Worm (Caenorhabditis elegans) whole organism, L2 larva: Measurements from ENCODE around the gene C53B4.2.
A peak's percentile ranks its signal among the peaks of the same experiment; 100 is the strongest.

Experiments used
- C34F6.9 ChIP-seq: fragments of 150-350 bp; optimal IDR thresholded peaks from 2 replicates; lab custom pipeline; 2014; ENCODE audit warnings: missing biosample characterization, missing genetic modification characterization
- F13H6.1 ChIP-seq: sonication (generic microtip); optimal IDR thresholded peaks from 2 replicates; lab custom pipeline; 2016; ENCODE audit warnings: missing genetic modification characterization, missing compliant biosample characterization
- R02D3.7 ChIP-seq: fragments of 150-350 bp; optimal IDR thresholded peaks from 2 replicates; lab custom pipeline; 2014; ENCODE audit warnings: missing biosample characterization, missing genetic modification characterization
- Y55F3AM.14 ChIP-seq: fragments of 200-800 bp; sonication (Bioruptor generic); optimal IDR thresholded peaks from 2 replicates; lab custom pipeline; 2018; ENCODE audit warnings: mild to moderate bottlenecking, missing genetic modification characterization, missing compliant biosample characterization
- ZK546.5 ChIP-seq: sonication (generic microtip); optimal IDR thresholded peaks from 2 replicates; lab custom pipeline; 2017; ENCODE audit warnings: missing biosample characterization, missing genetic modification characterization
- alr-1 ChIP-seq: fragments of 150-350 bp; optimal IDR thresholded peaks from 2 replicates; lab custom pipeline; 2014; ENCODE audit warnings: missing biosample characterization, missing genetic modification characterization
- aly-2 ChIP-seq: fragments of 150-350 bp; optimal IDR thresholded peaks from 2 replicates; lab custom pipeline; 2014; ENCODE audit warnings: missing biosample characterization, missing genetic modification characterization
- ceh-82 ChIP-seq: fragments of 150-350 bp; optimal IDR thresholded peaks from 2 replicates; lab custom pipeline; 2014; ENCODE audit warnings: missing biosample characterization, missing genetic modification characterization
- crh-2 ChIP-seq: sonication (generic microtip); optimal IDR thresholded peaks from 2 replicates; lab custom pipeline; 2017; ENCODE audit warnings: missing biosample characterization, missing genetic modification characterization
- dmd-4 ChIP-seq: sonication (generic microtip); optimal IDR thresholded peaks from 2 replicates; lab custom pipeline; 2017; ENCODE audit warnings: missing biosample characterization, missing genetic modification characterization
- elt-1 ChIP-seq: fragments of 150-350 bp; optimal IDR thresholded peaks from 2 replicates; lab custom pipeline; 2014; ENCODE audit warnings: missing biosample characterization, missing genetic modification characterization
- fos-1 ChIP-seq: fragments of 150-350 bp; optimal IDR thresholded peaks from 2 replicates; lab custom pipeline; 2014; ENCODE audit warnings: missing biosample characterization, missing genetic modification characterization
- gmeb-1 ChIP-seq: fragments of 150-350 bp; optimal IDR thresholded peaks from 2 replicates; lab custom pipeline; 2014; ENCODE audit warnings: missing biosample characterization, missing genetic modification characterization
- lin-13 ChIP-seq: fragments of 150-350 bp; optimal IDR thresholded peaks from 2 replicates; lab custom pipeline; 2014; ENCODE audit warnings: missing biosample characterization, missing genetic modification reagents, missing genetic modification characterization
- lin-39 ChIP-seq: fragments of 150-350 bp; optimal IDR thresholded peaks from 2 replicates; lab custom pipeline; 2014; ENCODE audit warnings: missing biosample characterization, missing genetic modification reagents, missing genetic modification characterization
- lsy-2 ChIP-seq, 2 experiments: fragments of 150-350 bp in 1 of 2; sonication (generic microtip) in 1 of 2; optimal IDR thresholded peaks; 2 replicates each; lab custom pipeline; 2014 to 2017; ENCODE audit warnings: missing biosample characterization in 2 of 2, missing genetic modification characterization in 2 of 2
- mab-5 ChIP-seq: fragments of 150-350 bp; optimal IDR thresholded peaks from 2 replicates; lab custom pipeline; 2014; ENCODE audit warnings: missing biosample characterization, missing genetic modification characterization
- mbf-1 ChIP-seq: sonication (generic microtip); optimal IDR thresholded peaks from 2 replicates; lab custom pipeline; 2017; ENCODE audit warnings: missing biosample characterization, missing genetic modification characterization
- mdl-1 ChIP-seq, 2 experiments: fragments of 150-350 bp in 1 of 2; sonication (generic microtip) in 1 of 2; optimal IDR thresholded peaks; 2 replicates each; lab custom pipeline; 2017; ENCODE audit warnings: missing biosample characterization in 2 of 2, missing genetic modification characterization in 2 of 2
- nhr-11 ChIP-seq: fragments of 150-350 bp; optimal IDR thresholded peaks from 2 replicates; lab custom pipeline; 2014; ENCODE audit warnings: missing biosample characterization, missing genetic modification characterization
- nhr-12 ChIP-seq: fragments of 150-350 bp; optimal IDR thresholded peaks from 2 replicates; lab custom pipeline; 2014; ENCODE audit warnings: missing biosample characterization, missing genetic modification characterization
- nhr-129 ChIP-seq: fragments of 150-350 bp; optimal IDR thresholded peaks from 2 replicates; lab custom pipeline; 2014; ENCODE audit warnings: missing biosample characterization, missing genetic modification characterization
- nhr-21 ChIP-seq: fragments of 150-350 bp; optimal IDR thresholded peaks from 2 replicates; lab custom pipeline; 2014; ENCODE audit warnings: missing biosample characterization, missing genetic modification characterization
- nhr-23 ChIP-seq: fragments of 150-350 bp; optimal IDR thresholded peaks from 2 replicates; lab custom pipeline; 2014; ENCODE audit warnings: missing biosample characterization, missing genetic modification reagents, missing genetic modification characterization
- nhr-237 ChIP-seq: fragments of 150-350 bp; optimal IDR thresholded peaks from 2 replicates; lab custom pipeline; 2014; ENCODE audit warnings: missing biosample characterization, missing genetic modification characterization
- nhr-6 ChIP-seq: fragments of 150-350 bp; optimal IDR thresholded peaks from 2 replicates; lab custom pipeline; 2014; ENCODE audit warnings: missing biosample characterization, missing genetic modification characterization
- nhr-77 ChIP-seq: fragments of 150-350 bp; optimal IDR thresholded peaks from 2 replicates; lab custom pipeline; 2014; ENCODE audit warnings: missing biosample characterization, missing genetic modification characterization
- peb-1 ChIP-seq: fragments of 150-350 bp; optimal IDR thresholded peaks from 2 replicates; lab custom pipeline; 2014; ENCODE audit warnings: missing biosample characterization, missing genetic modification characterization
- sem-4 ChIP-seq: fragments of 150-350 bp; optimal IDR thresholded peaks from 2 replicates; lab custom pipeline; 2014; ENCODE audit warnings: missing biosample characterization, missing genetic modification reagents, missing genetic modification characterization
- skn-1 ChIP-seq: sonication (generic microtip); optimal IDR thresholded peaks from 2 replicates; lab custom pipeline; 2017; ENCODE audit warnings: missing biosample characterization, missing genetic modification characterization
- sma-3 ChIP-seq: sonication (generic microtip); optimal IDR thresholded peaks from 2 replicates; lab custom pipeline; 2016; ENCODE audit warnings: missing genetic modification reagents, missing genetic modification characterization, missing compliant biosample characterization
- sma-9 ChIP-seq, 2 experiments: fragments of 150-350 bp in 1 of 2; sonication (generic microtip) in 1 of 2; optimal IDR thresholded peaks; 2 replicates each; lab custom pipeline; 2014 to 2016; ENCODE audit warnings: missing genetic modification characterization in 2 of 2, mild to moderate bottlenecking in 1 of 2, missing biosample characterization in 1 of 2, missing compliant biosample characterization in 1 of 2, missing genetic modification reagents in 1 of 2, moderate library complexity in 1 of 2
- snpc-4 ChIP-seq: fragments of 150-350 bp; optimal IDR thresholded peaks from 2 replicates; lab custom pipeline; 2014; ENCODE audit warnings: missing biosample characterization, missing genetic modification characterization
- unc-39 ChIP-seq: fragments of 150-350 bp; optimal IDR thresholded peaks from 2 replicates; lab custom pipeline; 2014; ENCODE audit warnings: missing biosample characterization, missing genetic modification characterization
- unc-55 ChIP-seq: fragments of 150-350 bp; sonication (generic microtip); optimal IDR thresholded peaks from 3 replicates; lab custom pipeline; 2014; ENCODE audit warnings: missing biosample characterization, missing genetic modification reagents, missing genetic modification characterization
- unc-62 ChIP-seq: fragments of 150-350 bp; optimal IDR thresholded peaks from 2 replicates; lab custom pipeline; 2014; ENCODE audit warnings: missing biosample characterization, missing genetic modification reagents, missing genetic modification characterization
- ztf-1 ChIP-seq: fragments of 200-800 bp; sonication (Bioruptor generic); conservative IDR thresholded peaks from 2 replicates; pipeline ENCODE4 v1.3.6; 2022; ENCODE audit warnings: missing genetic modification characterization, missing compliant biosample characterization
- ztf-11 ChIP-seq: sonication (generic microtip); optimal IDR thresholded peaks from 2 replicates; lab custom pipeline; 2017; ENCODE audit warnings: missing biosample characterization, missing genetic modification characterization
- ztf-4 ChIP-seq: fragments of 150-350 bp; optimal IDR thresholded peaks from 2 replicates; lab custom pipeline; 2014; ENCODE audit warnings: missing biosample characterization, missing genetic modification characterization

The C53B4.2 gene

DNA sequence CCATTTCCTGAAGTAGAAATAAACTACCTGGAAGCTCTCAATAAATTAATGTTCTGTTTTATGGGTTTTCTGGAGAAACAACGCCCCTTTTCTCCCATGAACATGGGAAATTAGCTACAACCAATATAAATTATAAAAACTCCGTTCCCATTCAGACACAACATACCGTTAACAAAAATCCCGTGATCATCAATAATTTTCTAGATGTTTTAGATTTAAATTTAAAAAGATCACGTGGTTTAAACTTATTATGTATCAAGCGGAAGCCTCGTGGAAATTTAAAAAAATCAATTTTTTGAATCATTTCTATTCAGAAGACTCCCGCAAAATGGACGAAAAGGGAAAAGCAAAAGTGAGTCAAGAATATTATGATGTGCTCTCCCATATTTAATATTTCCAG, at the start of gene C53B4.2:
Gene C53B4.2 (plus strand): TSS at position 301 of the 400 bp plus-strand sequence.
- TF ChIP-seq nhr-12 (tag; lab: Kevin White, UChicago) (no peak), gmeb-1 (tag; lab: Kevin White, UChicago) (no peak), ztf-11 (no peak), nhr-6 (no peak), ztf-4 (tag; lab: Kevin White, UChicago) (no peak), dmd-4 (tag; lab: Kevin White, UChicago) (no peak), nhr-21 (tag; lab: Kevin White, UChicago) (no peak), Y55F3AM.14 (no peak), F13H6.1 (tag; lab: Kevin White, UChicago) (no peak), R02D3.7 (no peak), nhr-77 (tag; lab: Kevin White, UChicago) (no peak)

DNA sequence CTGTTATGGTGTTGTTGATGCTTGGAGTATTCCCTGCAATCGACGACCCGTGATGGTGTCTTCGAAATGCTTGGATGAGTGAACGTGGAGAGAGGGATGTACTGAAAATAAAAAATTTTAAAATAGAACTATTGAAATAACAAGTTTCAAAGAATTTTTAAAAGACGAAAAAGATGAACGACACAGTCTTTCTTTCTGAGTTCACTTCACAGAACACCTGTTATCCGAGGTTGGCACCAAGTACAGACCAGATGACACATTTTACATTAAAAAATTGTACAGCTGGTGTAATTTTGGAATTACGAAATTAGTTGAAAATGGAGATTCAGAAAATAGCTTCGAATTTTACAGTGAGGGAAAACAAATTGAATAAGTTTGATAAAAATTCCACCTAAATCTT, 47.2 kb upstream of the C53B4.2 start, which contains the start of gene rap-1:
Gene rap-1 (minus strand): TSS at position 101 of the 400 bp plus-strand sequence.
- TF ChIP-seq aly-2 (no peak), unc-62 (GFP tag; lab: Kevin White, UChicago) (no peak), mbf-1 (tag; lab: Kevin White, UChicago) (no peak), alr-1 (tag; lab: Kevin White, UChicago) (no peak), crh-2 (tag; lab: Kevin White, UChicago) (no peak), dmd-4 (tag; lab: Kevin White, UChicago) (no peak), ZK546.5 (tag; lab: Kevin White, UChicago) (no peak), ztf-11 (no peak), lin-39 (tag; lab: Kevin White, UChicago) (no peak)
- TF ChIP-seq, all 48 proteins: peak for 0

DNA sequence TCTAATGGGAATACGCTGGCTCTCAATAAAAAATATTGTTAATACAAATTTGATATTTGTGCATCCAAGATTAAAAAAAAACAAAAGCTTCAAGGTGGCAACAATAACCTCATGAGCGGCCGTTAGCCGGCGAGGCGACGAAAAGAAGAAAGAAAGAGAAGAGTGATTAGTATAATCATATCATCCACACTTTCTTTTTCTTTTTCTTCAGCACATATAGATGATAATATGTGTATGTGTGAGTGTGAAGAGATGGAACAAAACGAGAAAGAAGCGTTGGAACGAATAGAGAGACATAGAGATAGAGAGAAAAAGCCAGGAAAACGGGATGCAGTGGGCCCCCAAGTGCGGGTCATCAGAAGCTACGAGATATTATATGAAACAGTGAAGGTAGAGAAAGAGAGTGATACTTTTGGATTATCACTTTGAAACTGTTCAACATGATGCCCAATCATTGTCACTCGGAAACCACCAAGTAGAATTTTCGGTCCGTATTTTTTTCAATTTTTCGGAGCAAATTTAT, 45.6 kb upstream of the C53B4.2 start:
- TF ChIP-seq crh-2 (tag; lab: Kevin White, UChicago) (peak; percentile 4), unc-39 (tag; lab: Kevin White, UChicago) (no peak), fos-1 (peak; percentile 12), nhr-237 (tag; lab: Kevin White, UChicago) (no peak), C34F6.9 (tag; lab: Kevin White, UChicago) (peak; percentile 28), sem-4 (tag; lab: Kevin White, UChicago) (no peak), ztf-11 (no peak), mbf-1 (tag; lab: Kevin White, UChicago) (no peak), nhr-23 (no peak), mab-5 (no peak), F13H6.1 (tag; lab: Kevin White, UChicago) (peak; percentile 38), lsy-2 (tag; optimal IDR thresholded peaks at IDR 0.05; lab: Kevin White, UChicago) (peak in 1 of 2 experiments; percentile 49), ztf-1 (GFP tag; lab: Robert Waterston, UW) (no peak), unc-55 (GFP tag; lab: Kevin White, UChicago) (peak; percentile 6), nhr-21 (tag; lab: Kevin White, UChicago) (peak; percentile 13), nhr-77 (tag; lab: Kevin White, UChicago) (no peak), snpc-4 (tag; lab: Kevin White, UChicago) (no peak), skn-1 (tag; lab: Kevin White, UChicago) (no peak), nhr-129 (tag; lab: Kevin White, UChicago) (no peak), mdl-1 (tag; optimal IDR thresholded peaks at IDR 0.05; lab: Kevin White, UChicago) (no peak), elt-1 (tag; lab: Kevin White, UChicago) (no peak), sma-3 (GFP tag; lab: Kevin White, UChicago) (no peak), alr-1 (tag; lab: Kevin White, UChicago) (no peak), lin-39 (tag; lab: Kevin White, UChicago) (no peak), peb-1 (tag; lab: Kevin White, UChicago) (no peak), dmd-4 (tag; lab: Kevin White, UChicago) (no peak), nhr-11 (tag; lab: Kevin White, UChicago) (no peak), R02D3.7 (no peak), ZK546.5 (tag; lab: Kevin White, UChicago) (no peak), lin-13 (GFP tag; lab: Kevin White, UChicago) (peak; percentile 29), sma-9 (GFP tag; optimal IDR thresholded peaks at IDR 0.05; lab: Kevin White, UChicago) (peak; percentile 28), sma-9 (tag; optimal IDR thresholded peaks at IDR 0.05; lab: Kevin White, UChicago) (no peak), ceh-82 (tag; lab: Kevin White, UChicago) (no peak)
